Fruit fly (Drosophila melanogaster): Measurements from ENCODE around the gene CG9451.
A peak's percentile ranks its signal among the peaks of the same experiment; 100 is the strongest.

CG9451 gene

DNA sequence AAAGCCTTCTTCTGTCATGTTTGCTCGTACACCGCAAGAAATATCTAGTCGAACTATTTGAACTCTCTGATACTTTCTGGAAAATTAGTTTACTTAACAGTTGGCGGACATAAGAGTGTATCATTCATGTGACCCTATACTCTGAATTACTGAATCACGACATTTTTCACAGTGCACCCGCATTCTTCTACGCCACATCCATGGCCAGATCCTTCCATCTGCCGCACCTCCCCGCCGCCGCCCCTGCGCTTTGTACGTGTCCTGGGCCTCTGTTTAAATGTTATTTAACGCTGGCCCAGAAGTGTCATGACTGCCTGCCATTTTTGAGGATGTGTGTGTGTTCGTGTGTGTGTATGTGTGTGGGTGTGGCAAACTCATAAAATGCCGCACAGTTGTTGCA lies 12.1 kb upstream of the CG9451 start:
- TF ChIP-seq Hr78 (GFP tag; optimal IDR thresholded peaks at IDR 0.05) (no peak), Dfd (GFP tag; optimal IDR thresholded peaks at IDR 0.05) (peak; percentile 70), Jra (GFP tag; optimal IDR thresholded peaks at IDR 0.05) (no peak)

DNA sequence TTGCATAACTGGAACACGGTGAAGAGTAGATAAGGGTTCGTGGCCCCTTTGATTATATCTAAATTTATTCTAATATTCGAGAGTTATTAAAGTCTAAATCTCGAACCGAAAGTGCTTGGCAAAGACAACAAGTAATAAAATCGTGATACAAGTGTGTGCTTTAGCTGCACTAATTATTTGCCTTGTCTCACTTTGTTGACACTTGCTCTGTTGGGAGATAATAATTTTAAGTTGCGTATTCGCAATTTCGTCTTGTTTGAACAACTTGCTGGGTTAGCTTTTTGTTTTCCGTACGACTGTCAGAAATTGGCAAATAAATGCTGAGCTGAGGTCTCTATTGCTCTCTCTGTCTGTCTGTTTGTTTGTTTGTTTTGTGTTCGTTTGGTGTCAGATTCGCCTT lies 4.1 kb upstream of the CG9451 start:
- peak; percentile 44 for TF ChIP-seq fru (GFP tag; optimal IDR thresholded peaks at IDR 0.05)
- TF ChIP-seq ey (GFP tag; optimal IDR thresholded peaks at IDR 0.05): no peak
- peak in 1 of 2 experiments; percentile 38 for TF ChIP-seq foxo (GFP tag; optimal IDR thresholded peaks at IDR 0.05)
- peak; percentile 60 for TF ChIP-seq OdsH (GFP tag; optimal IDR thresholded peaks at IDR 0.05)
- no peak for TF ChIP-seq brk (GFP tag; optimal IDR thresholded peaks at IDR 0.05)
- TF ChIP-seq Hr83 (GFP tag; optimal IDR thresholded peaks at IDR 0.05; ENCODE audit: poor library complexity, severe bottlenecking): peak; percentile 71
- peak; percentile 34 for TF ChIP-seq br (GFP tag; optimal IDR thresholded peaks at IDR 0.05)
- peak; percentile 47 for TF ChIP-seq Hnf4 (GFP tag; optimal IDR thresholded peaks at IDR 0.05)
- TF ChIP-seq dsf (GFP tag; optimal IDR thresholded peaks at IDR 0.05; ENCODE audit: borderline replicate concordance): no peak
- TF ChIP-seq Jra (GFP tag; optimal IDR thresholded peaks at IDR 0.05): peak; percentile 17
- no peak for TF ChIP-seq Dif (GFP tag; optimal IDR thresholded peaks at IDR 0.05; ENCODE audit: partially characterized antibody)
- TF ChIP-seq tai (GFP tag; optimal IDR thresholded peaks at IDR 0.05): peak; percentile 7
- TF ChIP-seq h (GFP tag; optimal IDR thresholded peaks at IDR 0.05): peak; percentile 73
- peak; percentile 66 for TF ChIP-seq rgr (GFP tag; optimal IDR thresholded peaks at IDR 0.05)

DNA sequence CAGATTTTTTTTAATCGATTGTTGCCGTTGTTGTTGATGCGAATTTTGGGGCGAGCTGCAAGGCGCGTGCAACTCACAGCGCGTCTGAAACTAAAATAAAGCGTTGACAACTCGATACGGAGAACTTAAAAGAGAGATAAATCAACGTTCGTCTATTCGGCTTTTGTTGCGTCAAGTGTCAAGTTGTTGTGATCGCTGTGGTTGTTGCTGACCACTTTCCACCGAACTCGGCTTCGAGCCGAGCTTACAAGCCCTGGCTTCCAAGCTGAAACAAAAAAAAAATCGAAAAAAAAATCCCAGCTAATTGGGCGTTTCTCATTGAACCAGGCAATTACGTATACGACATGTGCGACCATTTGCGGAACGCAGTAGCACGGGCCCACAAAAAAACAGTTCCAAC lies 3.2 kb upstream of the CG9451 start, which contains the start of gene CG9452:
Gene CG9452, minus strand, starts transcription at position 101 of the 400 bp plus-strand sequence.
- TF ChIP-seq dl (GFP tag; optimal IDR thresholded peaks at IDR 0.05; ENCODE audit: insufficient read depth in 1 of 2, partially characterized antibody in 2 of 2) (no peak), Vsx2 (GFP tag; optimal IDR thresholded peaks at IDR 0.05; ENCODE audit: partially characterized antibody) (no peak), Jra (GFP tag; optimal IDR thresholded peaks at IDR 0.05) (no peak), Hr83 (GFP tag; optimal IDR thresholded peaks at IDR 0.05; ENCODE audit: poor library complexity, severe bottlenecking) (no peak), brk (GFP tag; optimal IDR thresholded peaks at IDR 0.05) (no peak), tai (GFP tag; optimal IDR thresholded peaks at IDR 0.05) (no peak), CG32264 (GFP tag; optimal IDR thresholded peaks at IDR 0.05) (no peak), CG9705 (GFP tag; optimal IDR thresholded peaks at IDR 0.05) (no peak), sv (GFP tag; optimal IDR thresholded peaks at IDR 0.05) (no peak), h (GFP tag; optimal IDR thresholded peaks at IDR 0.05) (no peak), Abd-B (GFP tag; optimal IDR thresholded peaks at IDR 0.05) (no peak), br (GFP tag; optimal IDR thresholded peaks at IDR 0.05) (no peak), foxo (GFP tag; optimal IDR thresholded peaks at IDR 0.05) (no peak), psq (GFP tag; optimal IDR thresholded peaks at IDR 0.05) (no peak)

DNA sequence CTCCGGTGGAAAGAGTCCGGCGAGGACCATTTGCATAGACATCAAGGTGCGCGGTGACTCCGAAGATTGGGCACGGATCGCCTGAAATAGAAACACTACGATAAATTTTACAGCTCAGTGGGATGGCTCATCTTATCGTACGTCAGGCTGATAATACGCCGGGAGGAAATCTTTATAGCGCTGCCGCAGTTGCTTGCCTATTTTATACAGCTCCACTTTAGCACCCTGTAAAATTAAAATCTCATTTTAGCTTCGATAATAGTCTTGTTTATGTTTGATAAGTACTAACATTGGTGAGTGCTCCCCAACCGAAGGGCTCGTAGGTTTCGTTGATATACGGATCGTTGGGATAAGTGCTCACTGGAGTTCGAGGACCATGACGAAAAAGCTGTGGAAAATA lies 1.3 kb downstream of the CG9451 start:
- TF ChIP-seq sage (GFP tag; optimal IDR thresholded peaks at IDR 0.05) (no peak), Vsx2 (GFP tag; optimal IDR thresholded peaks at IDR 0.05; ENCODE audit: partially characterized antibody) (no peak), sv (GFP tag; optimal IDR thresholded peaks at IDR 0.05) (no peak), brk (GFP tag; optimal IDR thresholded peaks at IDR 0.05) (no peak), CG9705 (GFP tag; optimal IDR thresholded peaks at IDR 0.05) (no peak)

DNA sequence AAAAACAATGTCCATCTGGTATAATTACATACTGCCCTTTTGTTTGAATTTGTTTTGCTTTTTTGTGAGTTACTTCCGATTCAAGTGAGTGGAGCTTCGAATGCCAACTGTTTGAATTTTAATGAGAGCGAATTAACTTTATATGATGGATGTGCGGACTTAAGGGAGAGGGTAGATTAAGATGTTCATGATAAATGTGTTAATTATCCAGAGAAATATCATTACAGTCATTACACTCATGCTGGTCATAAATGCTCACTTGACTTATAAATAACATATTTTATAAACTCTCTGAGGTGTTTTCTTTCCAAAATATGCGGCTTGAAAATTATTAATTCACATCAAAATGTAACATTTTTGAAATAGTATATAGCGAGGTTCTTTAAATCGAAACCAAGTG lies 3.0 kb downstream of the CG9451 start, which contains the start of gene CG9449:
Gene CG9449, minus strand, starts transcription at position 101 of the 400 bp plus-strand sequence.
- no peak for TF ChIP-seq Dif (GFP tag; optimal IDR thresholded peaks at IDR 0.05; ENCODE audit: partially characterized antibody)
- TF ChIP-seq GATAd (GFP tag; optimal IDR thresholded peaks at IDR 0.05): no peak
- no peak for TF ChIP-seq Hr83 (GFP tag; optimal IDR thresholded peaks at IDR 0.05; ENCODE audit: poor library complexity, severe bottlenecking)
- TF ChIP-seq Hr78 (GFP tag; optimal IDR thresholded peaks at IDR 0.05): no peak

DNA sequence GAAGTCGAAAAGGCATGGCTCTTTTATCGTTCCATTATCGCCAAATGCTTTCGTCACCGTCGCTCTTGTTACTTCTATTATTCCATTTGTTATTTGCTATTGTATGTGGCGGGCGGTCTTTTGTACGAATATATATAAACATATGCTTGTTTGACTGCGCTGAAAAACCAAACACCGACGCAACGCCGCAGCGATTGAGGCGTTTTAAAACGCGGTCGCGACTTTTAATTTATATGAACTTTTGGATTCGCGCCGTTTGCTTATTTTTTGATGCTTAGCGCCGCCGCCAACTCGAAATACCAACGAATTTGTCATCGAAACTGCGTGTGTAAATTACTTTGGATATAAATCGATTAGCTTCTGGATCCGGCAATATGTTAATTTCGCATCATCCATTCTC lies 3.5 kb downstream of the CG9451 start:
- TF ChIP-seq sv (GFP tag; optimal IDR thresholded peaks at IDR 0.05) (no peak), Myc (optimal IDR thresholded peaks at IDR 0.05) (no peak), usp (GFP tag; optimal IDR thresholded peaks at IDR 0.05) (no peak), dsf (GFP tag; optimal IDR thresholded peaks at IDR 0.05; ENCODE audit: borderline replicate concordance) (no peak), Jra (GFP tag; optimal IDR thresholded peaks at IDR 0.05) (no peak), lola (GFP tag; optimal IDR thresholded peaks at IDR 0.05) (no peak), Sp1 (GFP tag; optimal IDR thresholded peaks at IDR 0.05) (no peak), fru (GFP tag; optimal IDR thresholded peaks at IDR 0.05) (no peak)
